Fruit fly (Drosophila melanogaster) ovary, adult (tissue): ENCODE measurements around the gene CG43149.

Source experiments
- CG17801 ChIP-seq: fragments of 200-800 bp; optimal IDR thresholded peaks from 2 replicates; lab custom pipeline; 2019; ENCODE audit warnings: missing biosample characterization, mild to moderate bottlenecking, missing genetic modification characterization, moderate library complexity; ENCODE audit not compliant: partially characterized antibody

CG43149 gene

DNA sequence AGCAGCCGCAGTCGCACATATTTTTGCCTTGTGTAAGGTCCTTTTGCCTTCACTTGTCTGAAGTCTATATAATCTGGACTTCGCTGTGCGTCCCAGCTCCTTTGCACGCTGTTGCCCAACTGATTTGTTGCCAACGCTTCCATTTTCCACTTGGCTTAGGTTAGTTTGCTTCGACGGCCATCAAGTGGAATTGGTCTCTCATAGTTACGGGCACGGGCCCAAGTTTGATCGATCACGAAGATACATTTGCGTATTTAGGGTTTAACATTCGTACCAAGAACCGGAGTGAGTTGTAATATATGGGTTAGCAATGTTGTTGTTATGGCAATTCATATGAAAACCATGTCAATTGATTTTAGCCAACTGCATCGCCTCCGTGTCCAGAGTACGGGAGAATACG is at the start of gene CG43149:
Gene CG43149, minus strand, starts transcription at position 101 of the 400 bp plus-strand sequence.
- TF ChIP-seq CG17801 (GFP tag; lab: Kevin White, UChicago), result no peak

DNA sequence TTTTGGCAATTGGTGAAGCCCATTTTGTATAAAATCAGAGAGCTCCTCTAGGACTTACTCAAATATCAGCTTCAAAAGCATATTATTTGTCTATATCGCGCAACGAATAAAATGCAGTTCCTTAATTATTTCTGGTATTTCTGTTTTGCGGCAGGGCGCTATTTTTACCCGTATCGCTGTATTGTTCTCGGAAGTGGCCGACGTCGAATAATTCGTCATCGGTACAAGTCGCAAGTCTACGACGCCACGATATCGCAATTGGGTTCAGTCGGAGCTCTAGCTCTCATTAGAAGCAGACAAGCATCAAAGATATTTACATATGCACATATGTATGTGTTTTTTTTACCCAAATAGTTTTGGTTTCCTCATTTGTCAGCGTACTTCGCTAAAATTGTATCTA is 49.5 kb upstream of the CG43149 start:
- peak; percentile 9 for TF ChIP-seq CG17801 (GFP tag; lab: Kevin White, UChicago)

DNA sequence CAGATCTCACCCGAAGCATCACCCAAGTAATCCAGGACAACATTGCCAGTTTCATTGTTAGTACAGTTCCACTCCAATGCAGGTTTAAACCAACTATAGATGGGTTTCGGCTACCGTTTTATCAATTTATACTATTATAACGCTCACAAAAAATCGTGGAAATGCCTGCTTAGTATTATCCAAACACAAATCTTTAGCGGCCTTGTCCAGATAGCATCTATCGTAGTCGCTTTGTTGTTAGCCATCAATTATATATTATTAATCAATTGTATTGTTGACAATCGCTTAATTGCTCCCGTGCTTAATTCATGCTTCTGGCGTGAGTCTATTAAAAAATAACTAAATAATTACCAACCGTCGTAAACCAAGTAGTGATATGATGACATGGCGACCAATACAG is 43.7 kb upstream of the CG43149 start, which contains the start of gene CG12483:
Gene CG12483, minus strand, starts transcription at position 101 of the 400 bp plus-strand sequence.
- TF ChIP-seq CG17801 (GFP tag; lab: Kevin White, UChicago), result no peak

DNA sequence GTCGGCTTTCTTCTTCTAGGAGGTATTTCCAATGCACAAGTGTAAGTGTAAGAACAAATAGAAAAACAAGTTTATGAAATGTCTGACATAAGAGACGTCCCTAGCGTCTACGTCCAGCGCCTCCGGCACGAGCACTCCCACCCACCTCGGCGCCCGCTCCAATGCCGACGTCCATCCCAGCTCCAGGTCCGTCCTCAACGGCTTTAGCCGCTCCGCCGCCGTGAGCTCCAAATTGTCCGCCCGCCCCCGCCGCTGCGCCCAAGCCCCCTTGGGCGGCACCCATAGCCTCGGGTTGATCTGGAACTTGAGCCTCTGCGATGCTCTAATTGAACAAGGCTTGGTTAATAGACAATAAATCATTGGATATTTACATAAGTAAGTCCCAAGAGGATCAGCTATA is 43.3 kb upstream of the CG43149 start:
- TF ChIP-seq CG17801 (GFP tag; lab: Kevin White, UChicago), result no peak

DNA sequence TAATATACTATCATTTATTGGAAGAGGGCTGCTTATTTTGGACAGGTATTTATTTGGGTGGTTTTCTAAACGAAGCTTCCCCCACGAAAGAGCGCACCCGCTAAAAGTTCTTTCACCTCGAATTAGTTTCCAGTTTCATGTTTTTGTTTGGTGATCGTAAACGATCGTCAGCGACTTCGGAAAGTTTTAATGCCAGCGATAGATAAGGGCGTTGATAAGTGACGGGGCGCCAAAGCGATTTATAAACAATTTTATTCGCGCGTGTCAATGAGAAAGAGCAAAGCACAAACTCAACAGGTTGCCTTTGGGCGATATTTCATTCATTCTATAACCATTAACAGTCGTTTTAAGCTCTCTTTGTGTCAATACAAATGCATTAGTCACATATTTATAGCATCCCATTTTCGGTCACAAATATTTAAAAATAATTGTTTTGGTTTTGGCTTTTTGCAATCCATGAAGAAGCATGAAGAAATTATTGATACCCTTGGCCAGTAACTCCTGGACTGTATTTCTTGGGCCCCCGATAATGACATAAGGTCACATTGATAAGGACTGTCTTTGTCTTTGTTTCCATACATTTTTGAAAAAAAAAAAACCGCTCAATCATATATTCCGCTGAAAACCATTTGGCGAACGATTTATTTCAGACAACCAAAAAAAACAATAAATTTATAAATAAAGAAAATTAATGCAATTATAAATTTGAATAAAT is 41.0 kb upstream of the CG43149 start:
- no peak for TF ChIP-seq CG17801 (GFP tag; lab: Kevin White, UChicago)

DNA sequence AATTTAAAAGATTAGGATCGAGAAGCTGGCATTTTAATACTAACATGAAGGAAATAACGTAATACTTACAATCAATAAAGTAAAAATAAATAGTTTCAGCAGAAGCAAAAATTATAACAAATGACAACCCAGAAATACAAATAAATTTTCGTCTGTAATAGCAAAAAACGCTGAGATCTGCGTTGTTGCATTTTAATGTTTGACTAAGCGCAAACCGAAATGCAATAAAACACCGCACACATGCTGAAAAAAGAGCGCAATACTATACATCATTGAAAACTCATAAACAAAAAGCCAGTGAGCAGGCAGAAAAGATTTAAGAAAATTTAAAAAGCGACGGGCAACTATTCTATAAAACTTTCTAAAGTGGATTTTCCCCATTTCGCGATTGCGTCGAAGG is 40.3 kb upstream of the CG43149 start:
- TF ChIP-seq CG17801 (GFP tag; lab: Kevin White, UChicago), result no peak

DNA sequence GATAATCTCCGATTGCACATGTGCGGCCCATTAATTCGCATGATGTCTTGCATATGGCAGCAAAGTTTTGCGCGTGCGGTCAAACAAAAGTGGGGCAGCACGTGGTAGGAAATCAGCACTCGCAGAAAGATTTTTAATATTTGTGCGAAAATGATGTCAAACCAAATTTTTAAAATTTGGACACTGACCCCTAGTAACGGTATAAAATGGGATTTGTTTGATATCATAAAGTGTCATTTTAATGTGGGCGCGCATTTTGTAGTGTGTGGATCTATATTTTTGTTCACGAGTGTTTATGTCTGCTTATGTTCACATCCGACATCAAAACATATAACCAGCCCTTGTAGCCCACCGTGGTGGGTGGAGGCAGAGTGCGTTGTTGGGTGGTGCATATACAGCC is 39.5 kb upstream of the CG43149 start:
- peak; percentile 74 for TF ChIP-seq CG17801 (GFP tag; lab: Kevin White, UChicago)

DNA sequence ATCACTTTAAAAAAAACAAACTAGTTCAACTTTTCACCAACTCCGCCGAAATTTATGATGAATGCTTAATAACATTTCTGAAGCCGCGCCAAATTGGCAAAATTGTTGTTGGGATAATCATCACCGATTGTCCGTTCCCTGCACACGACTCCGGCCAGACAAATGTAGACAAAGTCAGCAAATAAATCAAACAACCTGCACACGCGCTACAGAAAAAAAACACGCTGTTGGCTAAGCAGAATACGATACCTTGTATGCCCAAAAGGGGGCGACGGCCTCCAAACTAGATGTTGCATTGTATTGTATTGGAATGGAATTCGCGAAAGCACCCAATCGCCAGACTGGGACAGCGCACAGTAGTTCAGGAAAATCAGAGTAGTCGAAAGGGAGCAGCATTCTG is 39.0 kb upstream of the CG43149 start:
- TF ChIP-seq CG17801 (GFP tag; lab: Kevin White, UChicago), result no peak

DNA sequence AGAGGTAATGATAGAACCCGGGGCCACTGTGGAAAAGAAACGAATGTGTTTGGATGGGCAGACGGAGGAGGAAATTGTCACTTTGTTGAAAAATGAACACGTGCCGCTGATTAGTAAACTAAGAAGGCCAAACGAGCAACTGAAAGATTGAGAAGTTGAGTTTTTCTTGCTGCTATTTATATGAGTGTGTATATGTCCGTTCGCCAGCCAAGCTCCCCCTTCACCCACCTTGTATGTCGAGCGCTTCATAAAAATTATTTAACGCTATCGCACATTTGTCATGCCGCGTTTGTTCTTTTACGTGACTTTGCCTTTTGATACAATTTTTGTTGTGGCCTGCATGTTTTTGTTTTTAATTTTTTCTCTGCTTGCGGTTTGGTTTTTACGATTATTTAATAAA is 37.4 kb upstream of the CG43149 start:
- peak; percentile 44 for TF ChIP-seq CG17801 (GFP tag; lab: Kevin White, UChicago)

DNA sequence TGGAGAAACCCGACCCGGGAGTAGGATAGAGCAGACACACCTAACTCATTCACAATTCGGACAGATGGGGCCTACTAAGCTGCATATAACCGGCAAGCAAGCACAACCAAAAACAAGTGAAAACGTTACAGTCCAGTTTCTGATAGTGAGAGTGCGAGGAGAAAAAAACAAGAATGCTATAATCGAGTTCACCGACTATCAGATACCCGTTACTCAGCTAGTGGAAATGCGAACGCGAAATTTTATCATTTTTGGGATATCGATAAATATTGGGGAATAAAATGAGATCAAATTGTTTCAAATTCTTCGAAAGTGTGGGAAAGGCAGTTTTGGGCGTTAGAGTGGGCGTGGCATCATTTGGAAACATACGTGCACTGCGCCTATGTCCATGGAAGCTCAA is 36.3 kb upstream of the CG43149 start:
- no peak for TF ChIP-seq CG17801 (GFP tag; lab: Kevin White, UChicago)

DNA sequence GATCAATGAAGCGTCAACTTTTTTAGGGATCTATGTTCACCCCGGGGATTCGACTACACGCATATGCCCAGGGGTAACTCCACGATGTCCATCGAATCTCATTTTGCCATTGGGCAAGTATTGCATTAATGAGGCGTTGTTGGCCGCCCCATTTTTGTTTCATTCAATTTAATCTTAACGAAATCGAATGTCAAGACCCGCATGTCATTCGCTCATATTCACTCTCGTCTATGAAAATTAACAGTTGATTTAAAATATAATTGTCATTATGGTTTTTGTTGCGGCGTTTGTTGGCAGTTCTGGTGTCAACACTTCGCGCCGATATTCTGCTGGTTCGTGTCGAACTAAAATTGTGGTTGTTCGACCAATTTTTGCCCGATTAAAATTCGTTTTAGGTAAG is 32.4 kb upstream of the CG43149 start:
- no peak for TF ChIP-seq CG17801 (GFP tag; lab: Kevin White, UChicago)

DNA sequence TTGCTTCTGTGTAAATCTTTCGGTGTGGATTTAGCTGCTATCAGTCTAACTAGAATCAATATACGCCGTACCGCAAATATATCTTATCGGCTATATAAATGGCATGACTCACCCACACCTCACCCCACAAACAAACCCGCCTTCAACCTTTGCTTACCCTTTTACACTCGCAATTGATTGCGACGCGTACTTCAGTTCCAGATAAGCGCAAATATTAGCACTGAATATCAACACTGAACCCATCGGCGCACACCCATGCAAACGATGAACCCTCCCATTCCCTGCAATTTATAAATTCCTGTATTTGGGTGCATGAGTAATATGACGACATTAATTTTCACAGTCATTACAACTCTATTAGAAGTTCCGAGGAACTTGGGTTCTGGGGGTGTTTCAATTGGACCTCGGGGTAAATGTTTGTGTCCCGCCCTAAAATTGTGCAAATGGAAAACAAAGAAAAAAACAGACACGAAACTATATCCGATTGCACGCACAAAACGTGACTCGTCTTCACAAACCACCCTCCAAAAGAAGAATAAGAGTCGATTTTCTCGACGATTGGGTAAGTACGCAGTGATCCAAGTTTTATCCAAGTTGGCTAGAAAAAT is 30.8 kb upstream of the CG43149 start:
- no peak for TF ChIP-seq CG17801 (GFP tag; lab: Kevin White, UChicago)

DNA sequence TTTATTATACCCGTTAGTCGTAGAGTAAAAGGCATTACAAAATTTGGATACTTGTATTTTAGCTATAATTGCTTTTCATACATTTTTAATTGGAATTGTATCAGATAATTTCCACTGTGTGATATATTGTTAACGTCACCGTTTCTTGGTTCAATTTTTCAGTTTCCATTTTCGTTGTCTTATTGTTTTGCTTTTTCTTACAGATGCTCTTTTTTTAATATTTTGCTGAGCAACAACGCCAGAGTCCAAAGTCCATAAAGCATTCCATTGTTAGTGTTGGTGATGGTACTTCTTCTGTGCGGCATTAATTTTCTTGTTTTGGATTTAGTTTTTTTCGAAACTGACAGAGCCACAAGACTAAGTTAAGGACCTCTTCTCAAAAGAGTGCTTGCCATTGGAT is 28.4 kb upstream of the CG43149 start:
- TF ChIP-seq CG17801 (GFP tag; lab: Kevin White, UChicago), result peak; percentile 85

DNA sequence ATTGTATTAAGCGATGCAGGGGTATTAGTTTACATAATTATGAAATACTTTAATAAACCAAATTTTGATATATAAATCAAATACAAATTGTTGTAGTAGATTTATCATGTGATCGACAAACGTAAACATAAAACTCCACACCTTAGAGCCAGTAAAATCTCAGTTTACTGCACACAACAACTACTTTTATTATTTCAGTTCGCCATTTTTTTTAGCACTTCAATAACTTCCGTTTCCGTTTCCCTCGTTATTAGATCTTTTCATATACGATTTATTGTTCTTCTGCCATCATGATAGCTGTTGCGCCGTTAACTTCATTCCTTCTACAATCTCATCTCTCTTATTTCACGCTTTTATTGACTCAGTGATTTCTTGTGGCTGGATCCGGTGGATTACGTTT is 20.7 kb upstream of the CG43149 start, which contains the start of gene CG13405:
Gene CG13405, minus strand, starts transcription at position 101 of the 400 bp plus-strand sequence.
- no peak for TF ChIP-seq CG17801 (GFP tag; lab: Kevin White, UChicago)

DNA sequence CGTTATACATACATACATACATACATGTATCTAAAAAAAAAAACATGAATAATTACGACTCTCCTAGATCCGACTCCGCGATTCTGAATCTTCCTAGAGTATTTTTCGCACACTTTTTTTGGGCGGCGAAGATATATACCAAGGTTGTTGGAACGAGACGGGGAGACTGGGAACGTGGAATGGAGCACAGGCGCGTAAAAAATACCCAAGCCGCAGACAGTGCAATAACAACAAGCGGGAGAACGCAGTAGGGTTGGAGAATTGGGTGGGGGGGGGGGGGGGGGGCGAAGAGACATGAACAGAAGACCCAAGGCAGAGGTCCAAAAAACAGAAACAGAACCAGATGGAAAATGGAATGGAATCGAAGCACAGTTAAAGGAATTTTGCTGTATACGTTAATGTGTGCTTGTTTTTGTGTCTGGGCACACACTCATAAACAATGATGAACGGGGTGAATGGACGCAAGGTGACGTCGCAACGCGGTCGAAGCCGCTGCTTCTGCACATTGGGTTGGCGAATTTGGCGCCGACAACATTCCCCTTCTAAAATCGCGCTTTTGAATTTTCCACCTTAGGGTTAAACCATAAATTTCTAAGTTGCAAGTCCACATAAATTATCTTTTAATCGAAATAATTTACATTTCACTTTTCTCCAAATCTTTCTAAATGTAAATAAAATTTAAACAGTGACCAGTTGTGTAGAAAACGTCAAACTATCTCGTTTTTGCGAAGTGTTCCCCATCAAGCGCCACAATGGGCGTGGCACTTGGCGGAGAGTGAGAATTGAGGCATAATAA is 19.0 kb upstream of the CG43149 start:
- no peak for TF ChIP-seq CG17801 (GFP tag; lab: Kevin White, UChicago)
